Fruit fly (Drosophila melanogaster): ENCODE results near the gene Sec5.

Gene Sec5

DNA sequence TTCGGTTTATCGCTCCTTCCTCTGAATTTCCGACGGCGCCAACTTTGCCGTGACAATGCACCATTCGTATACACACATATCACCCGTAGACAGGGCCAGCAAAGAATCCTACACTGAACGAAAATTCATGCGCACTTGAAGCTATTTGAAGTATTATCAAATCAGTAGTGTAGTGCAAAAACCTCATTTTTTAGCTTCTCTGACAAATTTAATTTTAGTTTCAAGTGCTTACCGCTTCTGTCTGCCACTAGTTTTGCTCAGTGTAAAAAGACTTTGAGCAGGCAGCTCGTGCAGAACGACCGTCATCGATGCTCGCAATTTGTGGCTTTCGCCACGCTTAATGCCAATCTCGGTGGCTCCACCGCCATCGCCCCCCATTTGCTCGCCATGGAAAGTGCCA, 12.3 kb upstream of the Sec5 start:
- TF ChIP-seq noc (tag; optimal IDR thresholded peaks at IDR 0.05), result no peak

DNA sequence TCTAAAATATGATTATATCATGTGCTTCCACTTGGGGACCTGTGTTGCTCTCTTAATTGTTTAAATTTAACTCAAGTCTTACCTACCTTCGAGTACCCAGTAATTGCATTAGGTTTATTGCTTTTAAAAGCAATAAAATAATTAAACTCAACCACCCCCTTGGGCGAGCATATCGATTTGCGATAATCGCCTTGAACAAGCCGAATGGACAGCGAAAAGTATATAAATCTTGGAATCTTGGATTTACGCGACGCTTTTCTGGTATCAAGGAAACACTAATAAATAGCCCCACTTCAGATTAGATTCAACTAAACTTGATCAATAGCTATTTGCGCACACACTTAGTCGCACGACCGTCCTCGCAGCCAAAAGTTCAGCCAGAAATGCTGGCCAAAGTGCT, 11.4 kb upstream of the Sec5 start, which contains the start of gene CG2772:
Gene CG2772 (plus strand): TSS at position 338 of the 400 bp plus-strand sequence.
- TF ChIP-seq noc (tag; optimal IDR thresholded peaks at IDR 0.05), result peak; percentile 53

DNA sequence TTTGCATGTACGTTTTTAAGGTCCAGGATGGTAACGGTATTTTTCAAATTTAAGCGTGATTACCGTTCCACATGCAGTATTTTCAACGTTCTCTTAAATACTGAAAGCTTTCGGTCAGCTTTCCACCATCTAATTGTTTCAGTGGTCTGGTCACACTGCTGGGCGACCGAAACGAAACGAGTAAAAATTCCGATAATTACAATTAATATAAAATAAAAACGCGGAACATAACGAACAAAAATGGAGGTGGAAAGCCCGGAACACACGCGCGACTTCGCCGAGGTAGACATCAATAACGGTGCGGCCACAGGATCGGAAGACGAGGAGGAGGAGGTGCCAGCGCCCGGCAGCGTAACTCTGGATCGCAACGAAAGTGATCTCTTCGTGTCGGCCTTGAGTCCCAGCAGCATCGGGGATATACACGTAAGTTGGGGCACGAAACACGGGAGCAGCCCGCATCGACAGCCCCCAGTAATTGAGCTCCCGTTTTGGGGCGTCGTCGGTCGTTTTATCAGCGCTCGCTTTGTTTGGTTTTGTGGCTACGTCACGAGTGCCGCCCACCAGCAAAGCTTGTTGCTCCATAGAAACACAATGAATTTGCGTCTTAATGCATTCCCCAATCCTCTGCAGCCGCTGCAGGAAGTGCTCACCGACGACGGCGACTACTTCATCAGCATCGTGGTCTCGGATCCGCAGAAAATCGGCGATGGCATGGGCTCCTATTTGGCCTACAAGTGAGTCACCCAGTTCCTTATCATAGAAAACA, 7.4 kb upstream of the Sec5 start, which contains the start of gene Snx1:
Gene Snx1 (plus strand): TSS at position 129 of the 766 bp plus-strand sequence.
- TF ChIP-seq noc (tag; optimal IDR thresholded peaks at IDR 0.05), result no peak

DNA sequence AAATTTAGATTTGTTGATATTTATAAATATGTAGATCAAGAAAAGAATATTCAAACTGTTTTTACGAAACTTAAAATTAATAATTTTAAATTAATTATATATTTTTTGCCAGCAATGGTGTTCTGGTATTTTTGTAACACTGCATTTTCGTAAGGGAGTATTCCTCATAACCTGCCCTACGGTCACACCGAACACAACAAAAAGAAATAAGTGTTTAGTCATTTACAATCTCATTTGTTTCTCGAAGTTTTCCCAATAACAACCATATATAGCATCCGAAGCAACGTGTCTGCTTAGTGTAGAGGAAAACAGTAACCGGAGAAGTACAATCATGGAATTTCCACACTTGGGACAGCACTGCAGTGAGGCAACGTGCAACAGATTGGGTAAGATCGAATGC, 4.8 kb upstream of the Sec5 start, which contains the start of gene CG12795:
Gene CG12795 (plus strand): TSS at position 181 of the 400 bp plus-strand sequence.
- no peak for TF ChIP-seq noc (tag; optimal IDR thresholded peaks at IDR 0.05)

DNA sequence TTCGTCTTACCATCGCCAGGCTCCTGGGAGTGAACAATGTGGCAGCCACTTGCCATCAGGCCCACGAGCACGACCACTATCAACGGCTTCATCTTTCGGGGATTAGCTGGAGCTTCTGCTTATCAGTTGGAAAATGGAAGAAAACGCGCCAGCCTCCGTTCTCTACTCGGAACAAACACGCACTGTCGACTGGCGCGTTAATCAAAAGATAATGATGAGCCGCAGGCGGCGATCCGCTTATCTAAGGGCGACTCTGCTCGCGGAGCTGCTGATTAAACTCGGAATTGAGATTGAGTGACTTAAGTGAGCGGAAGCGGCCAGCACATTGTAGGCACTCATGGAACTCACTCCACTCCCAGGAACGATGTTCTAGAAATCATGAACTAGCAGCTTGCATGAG, 4.7 kb downstream of the Sec5 start, which contains the start of gene CG3246:
Gene CG3246 (minus strand): TSS at position 193 of the 400 bp plus-strand sequence.
- TF ChIP-seq noc (tag; optimal IDR thresholded peaks at IDR 0.05), result peak; percentile 60

DNA sequence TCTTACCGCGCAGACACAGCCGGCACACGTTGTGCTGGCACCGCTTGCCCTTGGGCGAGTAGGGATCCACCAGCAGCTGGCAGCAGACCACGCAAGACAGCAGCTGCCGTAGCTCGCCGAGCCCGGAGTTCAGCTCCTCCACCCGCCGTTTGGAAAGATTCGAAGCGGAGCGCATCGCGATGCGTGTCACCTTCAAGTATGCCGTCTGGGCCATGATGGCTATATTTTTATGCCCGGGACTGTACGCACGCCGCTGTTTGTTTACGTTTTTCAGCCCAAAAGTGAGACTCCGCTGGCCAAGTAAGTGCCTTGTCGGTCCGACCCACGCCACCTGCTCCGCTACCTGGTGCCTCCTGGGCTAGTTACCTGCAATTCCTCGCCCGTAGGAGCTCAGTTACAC, 8.3 kb downstream of the Sec5 start:
- TF ChIP-seq noc (tag; optimal IDR thresholded peaks at IDR 0.05), result no peak

DNA sequence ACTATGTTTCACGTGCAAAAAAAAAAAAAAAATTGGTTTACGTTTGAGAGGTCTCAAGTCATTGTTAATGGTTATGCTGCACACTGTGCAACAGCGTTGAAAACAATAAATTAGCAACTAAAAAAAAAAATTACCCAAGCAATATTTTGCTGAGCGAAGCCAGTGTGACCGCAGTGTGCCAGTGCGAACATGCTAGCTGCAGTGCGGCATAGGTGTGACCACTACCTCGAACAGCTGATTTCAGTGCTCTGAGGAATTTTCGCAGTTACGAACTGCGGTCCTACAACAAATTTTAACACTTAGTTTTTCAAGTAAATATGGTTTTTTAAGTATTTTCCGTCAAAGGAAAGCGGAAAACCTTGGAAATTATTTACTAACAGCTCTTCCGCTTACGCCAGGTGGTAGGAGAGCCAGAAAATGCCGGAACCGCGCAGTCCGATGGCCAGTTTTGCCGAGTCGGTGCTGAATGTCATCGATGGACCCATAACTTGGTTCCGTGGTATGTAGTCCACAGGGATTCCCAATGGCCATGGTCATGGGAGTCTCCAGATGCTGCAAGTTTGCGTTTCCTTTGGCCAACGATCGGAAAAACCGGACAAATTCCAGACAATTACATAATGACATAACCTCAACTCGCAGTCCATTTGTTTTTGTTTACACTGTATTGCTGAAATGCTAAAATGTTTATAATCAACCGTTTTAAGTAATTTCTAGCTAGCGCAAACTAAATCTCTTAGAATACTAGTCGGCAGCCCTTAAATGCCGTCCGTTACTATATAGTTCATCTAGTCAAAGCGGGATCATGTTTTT, 9.0 kb downstream of the Sec5 start, which contains the start of the genes msl-2 and ND-PDSW:
Gene msl-2 (minus strand): TSS at position 195 of the 810 bp plus-strand sequence.
Gene ND-PDSW (plus strand): TSS at position 240 of the 810 bp plus-strand sequence.
- no peak for TF ChIP-seq noc (tag; optimal IDR thresholded peaks at IDR 0.05)

DNA sequence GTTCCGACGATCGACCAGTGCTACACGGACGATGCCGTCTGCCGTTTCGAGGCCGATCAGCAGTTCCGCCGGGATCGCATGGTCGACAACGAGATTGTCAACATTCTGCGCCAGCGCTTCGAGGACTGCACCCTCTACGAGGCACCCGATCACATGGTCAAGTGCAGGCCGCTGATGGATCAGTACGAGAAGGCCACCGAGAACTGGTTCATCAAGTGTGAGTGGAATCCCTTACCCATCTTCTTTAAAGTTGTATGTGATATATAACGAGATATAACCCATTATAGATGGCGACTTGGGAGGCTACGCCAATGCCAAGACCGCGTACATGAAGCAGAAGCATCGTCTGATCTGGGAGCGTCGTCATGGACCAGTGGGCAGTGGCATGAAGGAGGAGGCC, 9.7 kb downstream of the Sec5 start:
- TF ChIP-seq noc (tag; optimal IDR thresholded peaks at IDR 0.05), result no peak

DNA sequence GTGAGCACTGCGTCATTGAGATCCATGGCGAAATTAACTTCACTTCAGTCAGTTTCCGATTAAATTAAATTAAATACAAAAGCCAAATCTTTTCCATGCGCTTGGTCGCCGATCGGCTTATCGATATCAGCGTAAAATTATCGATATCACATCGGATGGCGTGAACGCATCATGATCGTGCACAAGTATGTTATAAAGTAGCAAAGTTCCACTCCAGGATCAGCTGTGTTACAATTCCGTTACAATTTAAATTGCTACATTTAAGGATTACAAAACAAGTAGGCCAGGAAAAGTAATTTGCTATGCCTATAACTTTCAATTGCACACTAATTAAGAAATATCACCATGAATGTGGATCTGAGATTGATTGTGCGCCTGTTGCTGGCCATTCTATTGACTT, 12.8 kb downstream of the Sec5 start, which contains the start of the genes Pif1 and CG31776:
Gene Pif1 (minus strand): TSS at position 136 of the 400 bp plus-strand sequence.
Gene CG31776 (plus strand): TSS at position 314 of the 400 bp plus-strand sequence.
- TF ChIP-seq noc (tag; optimal IDR thresholded peaks at IDR 0.05), result no peak

DNA sequence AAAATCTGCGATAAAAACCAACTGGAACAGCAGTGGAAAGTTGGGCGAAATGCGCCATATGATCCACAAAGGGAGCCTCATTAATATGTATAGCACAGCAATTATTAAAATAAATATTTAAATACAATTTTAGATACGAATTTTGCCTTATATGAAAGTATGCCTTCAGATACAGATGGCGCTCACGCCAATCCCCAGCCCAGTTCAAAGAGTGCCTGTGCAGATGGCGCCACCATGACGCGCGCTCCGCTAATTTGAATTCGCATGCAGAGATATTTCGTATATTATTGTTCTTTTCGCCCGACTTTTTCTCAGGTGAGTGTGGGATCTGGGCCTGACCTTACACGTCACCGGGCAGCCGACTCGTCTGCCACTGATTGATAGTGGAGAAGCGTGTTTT, 15.1 kb downstream of the Sec5 start, which contains the start of gene Pgant4:
Gene Pgant4 (plus strand): TSS at position 362 of the 400 bp plus-strand sequence.
- TF ChIP-seq noc (tag; optimal IDR thresholded peaks at IDR 0.05), result no peak

DNA sequence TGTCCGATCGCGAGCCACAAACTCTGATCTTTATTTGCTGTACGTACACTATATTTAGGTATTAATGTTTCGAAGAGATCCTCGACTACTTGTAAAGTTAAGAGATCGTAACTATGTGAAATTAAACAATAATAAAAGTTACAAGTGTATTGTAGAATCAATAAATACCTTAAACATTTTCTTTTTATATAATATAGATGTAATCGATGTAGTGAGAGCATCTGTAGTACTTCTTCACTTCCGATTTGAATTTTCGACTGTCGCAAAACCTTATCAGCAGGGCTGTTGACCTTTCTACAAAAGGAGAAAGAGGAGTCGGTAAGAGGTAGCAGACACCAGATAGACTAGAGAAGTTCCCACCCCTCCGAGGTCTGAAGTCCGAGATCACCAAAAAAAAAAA, 18.1 kb downstream of the Sec5 start:
- no peak for TF ChIP-seq noc (tag; optimal IDR thresholded peaks at IDR 0.05)

DNA sequence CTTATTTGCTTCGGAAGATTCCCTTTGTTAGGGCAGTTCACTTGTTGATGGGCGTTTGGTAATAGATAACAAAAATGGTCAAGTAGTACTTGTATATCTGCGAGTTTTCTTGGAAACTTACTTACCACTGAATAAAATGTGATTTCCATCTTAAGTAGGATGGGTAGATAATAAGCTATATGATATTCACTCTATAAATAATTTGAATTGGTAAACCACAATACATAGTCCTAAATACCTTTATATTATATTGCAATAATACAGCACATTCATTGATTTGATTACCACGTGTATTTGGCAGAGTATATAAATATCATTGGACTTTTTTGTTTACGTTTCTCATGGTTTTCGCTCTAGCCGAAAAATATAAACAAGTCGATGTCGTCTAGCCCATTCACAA, 18.8 kb downstream of the Sec5 start:
- peak; percentile 67 for TF ChIP-seq noc (tag; optimal IDR thresholded peaks at IDR 0.05)

DNA sequence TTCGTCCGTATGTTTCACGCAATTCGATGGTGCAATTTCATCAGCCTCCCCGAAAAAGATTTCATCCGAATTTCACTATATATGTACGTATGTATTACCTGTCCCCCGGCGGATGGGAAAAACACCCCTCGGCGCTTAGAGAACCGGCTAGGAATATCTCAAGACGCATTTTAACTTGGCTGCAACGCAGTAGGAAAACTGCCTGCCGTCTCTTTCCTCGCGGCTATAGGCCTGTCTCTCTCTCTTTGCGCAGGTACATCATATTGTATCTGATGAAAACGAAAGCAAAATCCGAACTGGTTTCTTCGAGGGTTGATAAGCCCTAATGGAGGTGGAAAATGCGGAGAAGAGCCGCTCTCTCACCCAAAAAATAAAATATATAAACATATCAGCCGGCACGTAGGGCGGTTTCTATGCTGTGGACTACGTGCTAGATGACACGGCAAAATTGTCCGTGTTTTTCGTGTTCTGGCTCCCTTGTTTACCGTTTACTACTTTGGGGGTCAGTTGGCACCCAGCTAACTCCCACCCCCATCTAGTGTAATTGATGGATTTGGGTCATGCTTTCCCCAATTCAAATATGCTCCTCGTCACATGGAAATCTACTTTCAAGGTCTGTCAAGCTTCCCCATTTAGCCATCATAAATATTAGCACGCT, 19.4 kb downstream of the Sec5 start:
- TF ChIP-seq noc (tag; optimal IDR thresholded peaks at IDR 0.05), result no peak

DNA sequence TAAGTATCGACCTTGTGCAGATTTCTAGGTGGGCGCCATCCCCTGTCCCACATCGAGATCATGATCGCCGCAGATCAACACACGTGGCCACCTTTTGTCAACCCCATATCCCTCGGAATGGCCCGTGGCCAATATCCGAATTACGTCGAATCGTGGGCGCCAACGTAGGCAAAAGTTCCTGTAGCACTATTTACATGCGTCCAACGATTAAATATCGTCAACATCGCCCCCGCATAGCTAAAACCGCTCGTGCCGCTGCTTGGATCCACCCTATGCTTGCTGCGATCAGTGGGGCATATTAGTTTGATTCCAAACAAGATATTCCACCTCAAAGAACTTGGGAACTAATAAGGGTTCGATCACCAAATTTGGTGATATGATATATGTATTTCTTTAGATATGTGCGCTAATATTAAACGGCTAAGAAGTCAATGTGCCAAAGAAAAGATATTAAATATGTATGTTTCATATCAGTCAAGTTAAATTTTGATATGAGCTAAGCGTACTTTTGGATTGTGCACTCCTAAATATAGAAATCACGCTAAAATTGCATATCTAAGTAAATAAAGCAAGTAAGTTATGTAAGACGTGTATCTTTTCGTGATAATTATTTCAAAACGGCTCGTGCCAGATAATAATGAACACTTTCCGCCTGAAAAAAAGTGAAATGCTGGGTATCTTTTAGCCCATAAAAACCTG, 20.1 kb downstream of the Sec5 start:
- peak; percentile 62 for TF ChIP-seq noc (tag; optimal IDR thresholded peaks at IDR 0.05)

All from whole organism, larva.